Fruit fly (Drosophila melanogaster) whole organism, wandering third instar larva: ENCODE results near the gene Mur2B.

Experiments
- Abd-B ChIP-seq: fragments of >200 bp; optimal IDR thresholded peaks from 2 replicates; lab custom pipeline; 2017; ENCODE audit warnings: missing biosample characterization, missing genetic modification characterization
- CG9705 ChIP-seq: fragments of 200-800 bp; sonication (Bioruptor generic); optimal IDR thresholded peaks from 2 replicates; lab custom pipeline; 2018; ENCODE audit warnings: missing biosample characterization, mild to moderate bottlenecking, missing genetic modification characterization
- CrebA ChIP-seq: fragments of 200-800 bp; sonication (Bioruptor generic); optimal IDR thresholded peaks from 2 replicates; lab custom pipeline; 2016; ENCODE audit warnings: missing biosample characterization, mild to moderate bottlenecking, missing genetic modification characterization, borderline replicate concordance
- Dfd ChIP-seq: fragments of >200 bp; optimal IDR thresholded peaks from 2 replicates; lab custom pipeline; 2017; ENCODE audit warnings: missing biosample characterization, missing genetic modification characterization
- Dif ChIP-seq: fragments of 200-275, 200-300 bp; sonication (Bioruptor generic); optimal IDR thresholded peaks from 2 replicates; lab custom pipeline; 2018; ENCODE audit warnings: missing biosample characterization, missing genetic modification characterization; ENCODE audit not compliant: partially characterized antibody
- HLH106 ChIP-seq: fragments of 200-800 bp; optimal IDR thresholded peaks from 3 replicates; lab custom pipeline; 2019; ENCODE audit warnings: missing biosample characterization, mild to moderate bottlenecking, missing genetic modification characterization, moderate library complexity
- Hr83 ChIP-seq: fragments of 200-300 bp; sonication (Bioruptor generic); optimal IDR thresholded peaks from 2 replicates; lab custom pipeline; 2016; ENCODE audit warnings: missing biosample characterization, mild to moderate bottlenecking, missing genetic modification characterization, moderate library complexity; ENCODE audit not compliant: poor library complexity, severe bottlenecking
- Mio ChIP-seq: sonication (Bioruptor generic); optimal IDR thresholded peaks from 2 replicates; lab custom pipeline; 2016; ENCODE audit warnings: missing biosample characterization, missing genetic modification characterization
- Myc ChIP-seq: fragments of >200 bp; optimal IDR thresholded peaks from 2 replicates; lab custom pipeline; 2017
- OdsH ChIP-seq: fragments of 200-800 bp; sonication (Bioruptor generic); optimal IDR thresholded peaks from 2 replicates; lab custom pipeline; 2016; ENCODE audit warnings: missing biosample characterization, mild to moderate bottlenecking, missing genetic modification characterization
- Rel ChIP-seq, 2 experiments: fragments of 200-800 bp; sonication (Bioruptor generic) in 1 of 2; optimal IDR thresholded peaks; 2 replicates in 1 of 2; 3 replicates in 1 of 2; lab custom pipeline; 2016 to 2019; ENCODE audit warnings: mild to moderate bottlenecking in 2 of 2, missing biosample characterization in 2 of 2, missing genetic modification characterization in 2 of 2, moderate library complexity in 1 of 2
- Vsx2 ChIP-seq: fragments of 200-300, 225-300 bp; sonication (Bioruptor generic); optimal IDR thresholded peaks from 2 replicates; lab custom pipeline; 2018; ENCODE audit warnings: missing biosample characterization, missing genetic modification characterization; ENCODE audit not compliant: partially characterized antibody
- br ChIP-seq: fragments of 200-800 bp; sonication (Bioruptor generic); optimal IDR thresholded peaks from 2 replicates; lab custom pipeline; 2016; ENCODE audit warnings: missing biosample characterization, missing genetic modification characterization
- brk ChIP-seq: fragments of 200-800 bp; sonication (Bioruptor generic); optimal IDR thresholded peaks from 2 replicates; lab custom pipeline; 2016; ENCODE audit warnings: missing biosample characterization, mild to moderate bottlenecking, missing genetic modification characterization
- dl ChIP-seq, 2 experiments: fragments of 175-275, 200-275 bp in 1 of 2; fragments of 200-275 bp in 1 of 2; sonication (Bioruptor generic); optimal IDR thresholded peaks; lab custom pipeline; 2018; ENCODE audit warnings: mild to moderate bottlenecking in 2 of 2, missing biosample characterization in 2 of 2, missing genetic modification characterization in 2 of 2, moderate library complexity in 2 of 2; ENCODE audit not compliant: partially characterized antibody in 2 of 2, insufficient read depth in 1 of 2
- dmrt93B ChIP-seq: fragments of 200-800 bp; sonication (Bioruptor generic); optimal IDR thresholded peaks from 2 replicates; lab custom pipeline; 2018; ENCODE audit warnings: missing biosample characterization, mild to moderate bottlenecking, missing genetic modification characterization
- dsf ChIP-seq: sonication (Bioruptor generic); optimal IDR thresholded peaks from 2 replicates; lab custom pipeline; 2016; ENCODE audit warnings: missing biosample characterization, missing genetic modification characterization, borderline replicate concordance
- ey ChIP-seq: fragments of 200-800 bp; sonication (Bioruptor generic); optimal IDR thresholded peaks from 2 replicates; lab custom pipeline; 2016; ENCODE audit warnings: missing biosample characterization, missing genetic modification characterization
- foxo ChIP-seq, 2 experiments: fragments of 200-800 bp; sonication (Bioruptor generic); optimal IDR thresholded peaks; 2 replicates in 1 of 2; 3 replicates in 1 of 2; lab custom pipeline; 2016 to 2017; ENCODE audit warnings: missing biosample characterization in 2 of 2, missing genetic modification characterization in 2 of 2
- fru ChIP-seq: fragments of 200-800 bp; sonication (Bioruptor generic); optimal IDR thresholded peaks from 3 replicates; lab custom pipeline; 2016; ENCODE audit warnings: missing biosample characterization, mild to moderate bottlenecking, missing genetic modification characterization
- h ChIP-seq: fragments of 200-800 bp; sonication (Bioruptor generic); optimal IDR thresholded peaks from 3 replicates; lab custom pipeline; 2016; ENCODE audit warnings: missing biosample characterization, mild to moderate bottlenecking, missing genetic modification characterization
- jim ChIP-seq: fragments of 175-275, 200-325 bp; sonication (Bioruptor generic); optimal IDR thresholded peaks from 2 replicates; lab custom pipeline; 2016; ENCODE audit warnings: missing biosample characterization, mild to moderate bottlenecking, missing genetic modification characterization
- psq ChIP-seq: fragments of 200-800 bp; sonication (Bioruptor generic); optimal IDR thresholded peaks from 3 replicates; lab custom pipeline; 2017; ENCODE audit warnings: missing biosample characterization, mild to moderate bottlenecking, missing genetic modification characterization, moderate library complexity
- rgr ChIP-seq: fragments of 200-800 bp; sonication (Bioruptor generic); optimal IDR thresholded peaks from 3 replicates; lab custom pipeline; 2016; ENCODE audit warnings: missing biosample characterization, mild to moderate bottlenecking, missing genetic modification characterization
- sage ChIP-seq: fragments of 200-800 bp; sonication (Bioruptor generic); optimal IDR thresholded peaks from 2 replicates; lab custom pipeline; 2016; ENCODE audit warnings: missing biosample characterization, mild to moderate bottlenecking, missing genetic modification characterization
- tai ChIP-seq: sonication (Bioruptor generic); optimal IDR thresholded peaks from 2 replicates; lab custom pipeline; 2016; ENCODE audit warnings: missing biosample characterization, missing genetic modification characterization
- woc ChIP-seq: sonication (Bioruptor generic); optimal IDR thresholded peaks from 2 replicates; lab custom pipeline; 2016; ENCODE audit warnings: missing biosample characterization, mild to moderate bottlenecking, missing genetic modification characterization

Mur2B gene

DNA sequence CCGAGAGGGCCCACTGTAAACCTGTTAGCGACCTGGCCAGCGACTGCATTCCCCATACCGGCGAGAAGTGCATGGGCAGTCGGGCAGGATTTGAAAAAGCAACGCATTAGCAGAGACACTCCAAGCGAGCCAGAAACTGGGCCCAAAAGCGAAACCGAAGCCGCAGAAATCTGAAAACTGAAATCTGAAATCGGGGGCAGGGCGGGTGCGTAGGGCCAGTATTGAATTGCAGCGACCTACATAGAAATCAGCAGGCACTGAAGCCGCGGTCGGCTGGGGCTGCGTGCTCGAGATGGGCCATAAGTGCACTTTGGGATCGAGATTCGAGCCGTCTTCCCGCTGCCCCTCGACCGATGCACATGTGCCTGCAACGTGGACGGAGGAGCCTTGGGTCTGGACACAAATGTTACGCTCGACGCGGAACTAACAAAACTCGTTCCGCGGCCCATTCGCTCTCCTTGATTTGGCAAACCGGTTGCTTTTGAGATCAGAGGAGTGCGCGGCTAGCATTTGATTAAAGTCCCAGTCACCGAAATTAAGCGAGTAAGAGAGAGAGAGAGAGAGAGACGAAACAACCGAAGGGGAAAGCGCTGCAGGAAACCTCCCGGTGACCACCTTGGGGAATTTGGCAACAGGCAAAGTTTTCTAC lies 106.4 kb downstream of the Mur2B start:
- TF ChIP-seq Vsx2 (GFP tag; lab: Kevin White, UChicago) (peak; percentile 51), dl (GFP tag; optimal IDR thresholded peaks at IDR 0.05; lab: Kevin White, UChicago; ENCODE audit: insufficient read depth in 1 of 2, partially characterized antibody in 2 of 2) (peak in 1 of 2 experiments; percentile 42), Dif (GFP tag; lab: Kevin White, UChicago) (peak; percentile 46), rgr (GFP tag; lab: Kevin White, UChicago) (no peak), psq (peak; percentile 38), fru (GFP tag; lab: Kevin White, UChicago) (peak; percentile 14), h (peak; percentile 5), Mio (no peak), Myc (lab: Kevin White, UChicago) (no peak), HLH106 (tag; lab: Kevin White, UChicago) (no peak), br (GFP tag; lab: Kevin White, UChicago) (peak; percentile 15), sage (GFP tag; lab: Kevin White, UChicago) (no peak)

DNA sequence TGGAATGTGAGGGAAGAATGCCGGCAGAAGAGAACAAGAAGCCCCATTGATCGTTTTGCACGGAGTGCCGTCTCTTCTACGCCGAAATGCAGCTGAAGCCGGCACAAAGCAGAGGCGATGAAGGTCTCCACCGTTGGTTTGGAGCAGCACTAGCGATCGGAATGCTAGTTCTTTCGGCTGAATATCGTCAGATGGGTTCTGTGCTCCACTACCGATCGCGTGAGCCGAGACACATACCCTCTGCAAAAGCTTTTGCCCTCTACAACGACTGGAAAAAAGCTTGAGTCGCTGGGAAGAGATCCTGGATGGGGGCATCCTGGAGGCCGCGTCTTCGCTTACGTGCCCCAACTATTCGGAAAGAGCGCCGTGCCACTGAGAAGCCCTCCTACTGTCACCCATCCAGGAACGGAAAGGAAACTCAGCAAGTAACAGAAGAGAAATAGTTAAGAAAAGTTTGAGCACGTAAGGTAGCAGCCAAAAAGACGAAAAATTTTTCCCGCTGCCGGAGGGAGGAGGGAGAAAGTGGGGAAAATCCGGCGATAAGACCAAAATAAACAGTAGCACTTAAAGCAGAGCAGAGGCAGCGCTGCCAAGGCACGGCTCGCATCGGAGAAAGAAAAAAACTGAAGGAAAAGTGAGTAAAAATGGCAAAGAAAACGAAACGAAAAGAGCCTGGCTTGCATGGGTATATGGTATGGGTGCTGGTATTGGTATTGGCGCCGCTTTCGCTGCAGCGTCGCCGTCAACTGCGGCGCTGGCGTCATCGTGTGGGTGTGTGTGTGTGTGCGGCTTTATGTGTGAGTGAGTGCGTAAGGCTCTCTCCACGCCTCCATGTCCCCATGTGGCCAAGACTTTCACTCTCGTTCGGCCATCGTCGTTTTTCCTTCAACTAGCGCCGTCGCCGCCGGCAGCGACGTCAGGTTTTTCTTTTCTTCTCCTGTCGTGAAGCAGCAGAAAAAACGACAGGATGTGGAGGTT lies 108.3 kb downstream of the Mur2B start:
- TF ChIP-seq CrebA (GFP tag; lab: Kevin White, UChicago): no peak
- TF ChIP-seq Myc (lab: Kevin White, UChicago): peak; percentile 39
- TF ChIP-seq, all 38 proteins: peak for 1

dm6 chrX:1538638-1539037 lies 129.9 kb downstream of the Mur2B start:
- TF ChIP-seq foxo (GFP tag; optimal IDR thresholded peaks at IDR 0.05; lab: Kevin White, UChicago): no peak
- TF ChIP-seq sage (GFP tag; lab: Kevin White, UChicago): no peak
- no peak for TF ChIP-seq jim (GFP tag; lab: Kevin White, UChicago)
- no peak for TF ChIP-seq dsf (GFP tag; lab: Kevin White, UChicago)
- no peak for TF ChIP-seq woc
- TF ChIP-seq fru (GFP tag; lab: Kevin White, UChicago): no peak
- TF ChIP-seq ey (GFP tag; lab: Kevin White, UChicago): no peak
- TF ChIP-seq Rel (GFP tag; optimal IDR thresholded peaks at IDR 0.05; lab: Kevin White, UChicago): no peak
- TF ChIP-seq Rel (tag; optimal IDR thresholded peaks at IDR 0.05; lab: Kevin White, UChicago): no peak
- TF ChIP-seq OdsH (GFP tag; lab: Kevin White, UChicago): no peak
- TF ChIP-seq CrebA (GFP tag; lab: Kevin White, UChicago): no peak
- no peak for TF ChIP-seq Myc (lab: Kevin White, UChicago)
- no peak for TF ChIP-seq CG9705 (GFP tag; lab: Kevin White, UChicago)
- no peak for TF ChIP-seq Abd-B (GFP tag; lab: Kevin White, UChicago)
- no peak for TF ChIP-seq Hr83 (GFP tag; lab: Kevin White, UChicago)
- TF ChIP-seq dmrt93B (GFP tag; lab: Kevin White, UChicago): no peak
- no peak for TF ChIP-seq rgr (GFP tag; lab: Kevin White, UChicago)
- no peak for TF ChIP-seq brk (GFP tag; lab: Kevin White, UChicago)
- TF ChIP-seq Vsx2 (GFP tag; lab: Kevin White, UChicago): no peak
- no peak for TF ChIP-seq Dif (GFP tag; lab: Kevin White, UChicago)
- no peak for TF ChIP-seq tai (GFP tag; lab: Kevin White, UChicago)

DNA sequence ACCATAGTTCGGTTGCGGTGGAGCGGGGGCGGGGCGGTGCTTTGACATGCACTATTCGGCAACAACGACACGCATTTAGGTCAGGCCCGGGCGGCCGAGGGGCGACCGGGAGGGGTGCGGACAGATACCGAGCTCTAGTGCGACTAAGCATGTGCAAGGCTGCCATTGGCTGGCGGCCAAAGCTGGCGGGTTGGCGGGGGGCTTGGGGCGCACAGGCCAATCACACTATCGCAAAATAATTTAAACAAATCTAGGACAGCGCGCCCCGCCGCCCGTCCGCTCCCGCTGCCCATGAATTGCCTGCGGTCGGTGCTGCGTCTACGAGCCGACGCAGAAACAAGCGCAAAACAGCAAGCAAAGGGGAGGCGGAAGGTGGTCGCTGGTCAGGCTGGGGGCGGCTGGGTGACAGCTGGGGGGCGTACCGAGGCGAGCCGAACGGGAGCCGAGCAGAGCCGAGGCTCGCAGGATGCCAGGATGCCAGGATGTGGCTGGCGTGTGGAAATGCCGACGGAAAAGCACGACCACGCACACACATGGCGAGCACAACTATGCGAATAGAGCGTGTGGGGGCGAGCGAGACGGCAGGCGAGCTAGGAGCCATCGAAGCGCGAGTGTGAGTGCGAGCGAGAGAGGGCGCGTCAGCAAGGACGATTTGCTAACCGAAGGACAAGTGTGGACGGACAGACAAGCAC lies 133.2 kb downstream of the Mur2B start:
- TF ChIP-seq ey (GFP tag; lab: Kevin White, UChicago) (no peak), Dfd (peak; percentile 84)
